Worm (Caenorhabditis elegans) whole organism, early embryonic: ENCODE results near the gene Y73F4A.3.

Source experiments
- B0310.2 ChIP-seq: sonication (generic microtip); optimal IDR thresholded peaks from 2 replicates; lab custom pipeline; 2016; ENCODE audit warnings: mild to moderate bottlenecking, missing genetic modification characterization, missing compliant biosample characterization
- F13C5.2 ChIP-seq: sonication (generic microtip); optimal IDR thresholded peaks from 2 replicates; lab custom pipeline; 2017; ENCODE audit warnings: mild to moderate bottlenecking, missing genetic modification characterization, inconsistent platforms, missing compliant biosample characterization
- aly-1 ChIP-seq: sonication (generic microtip); optimal IDR thresholded peaks from 2 replicates; lab custom pipeline; 2016; ENCODE audit warnings: missing genetic modification characterization, missing compliant biosample characterization
- ama-1 ChIP-seq: fragments of 150-350 bp; optimal IDR thresholded peaks from 2 replicates; lab custom pipeline; 2014
- ceh-13 ChIP-seq: fragments of 200-800 bp; sonication (Bioruptor generic); optimal IDR thresholded peaks from 2 replicates; lab custom pipeline; 2018; ENCODE audit warnings: mild to moderate bottlenecking, missing genetic modification characterization, missing compliant biosample characterization
- ceh-36 ChIP-seq: sonication (generic microtip); optimal IDR thresholded peaks from 2 replicates; lab custom pipeline; 2016; ENCODE audit warnings: missing genetic modification characterization, inconsistent platforms, missing compliant biosample characterization
- ets-7 ChIP-seq: sonication (generic microtip); optimal IDR thresholded peaks from 2 replicates; lab custom pipeline; 2016; ENCODE audit warnings: missing genotype, missing genetic modification characterization, missing compliant biosample characterization
- flt-1 ChIP-seq: fragments of 200-800 bp; sonication (Bioruptor generic); IDR thresholded peaks from 2 replicates; pipeline ENCODE4 v1.3.6; 2022; ENCODE audit warnings: missing genetic modification characterization, missing compliant biosample characterization
- hmbx-1 ChIP-seq: sonication (generic microtip); optimal IDR thresholded peaks from 2 replicates; lab custom pipeline; 2016; ENCODE audit warnings: mild to moderate bottlenecking, missing genetic modification characterization, missing compliant biosample characterization
- hmg-4 ChIP-seq: fragments of 200-800 bp; sonication (Bioruptor generic); optimal IDR thresholded peaks from 2 replicates; lab custom pipeline; 2018; ENCODE audit warnings: mild to moderate bottlenecking, missing genetic modification characterization, missing compliant biosample characterization
- hnd-1 ChIP-seq: sonication (generic microtip); optimal IDR thresholded peaks from 2 replicates; lab custom pipeline; 2016; ENCODE audit warnings: missing genetic modification characterization, missing compliant biosample characterization
- pes-1 ChIP-seq: fragments of 200-800 bp; sonication (Bioruptor generic); IDR thresholded peaks from 2 replicates; pipeline ENCODE4 v1.3.6; 2022; ENCODE audit warnings: missing genetic modification reagents, missing genetic modification characterization, missing compliant biosample characterization
- scrt-1 ChIP-seq: fragments of 200-800 bp; sonication (Bioruptor generic); IDR thresholded peaks from 2 replicates; pipeline ENCODE4 v1.3.6; 2022; ENCODE audit warnings: missing genetic modification characterization, missing compliant biosample characterization
- sea-1 ChIP-seq: fragments of 200-800 bp; sonication (Bioruptor generic); conservative IDR thresholded peaks from 2 replicates; pipeline ENCODE4 v1.3.6; 2022; ENCODE audit warnings: missing genetic modification characterization, missing compliant biosample characterization
- tbx-11 ChIP-seq: fragments of 200-800 bp; sonication (Bioruptor generic); IDR thresholded peaks from 2 replicates; pipeline ENCODE4 v1.3.6; 2022; ENCODE audit warnings: missing genetic modification characterization, missing compliant biosample characterization
- tbx-37 ChIP-seq: fragments of 200-800 bp; sonication (Bioruptor generic); conservative IDR thresholded peaks from 2 replicates; pipeline ENCODE4 v1.3.6; 2022; ENCODE audit warnings: missing genetic modification reagents, missing genetic modification characterization, missing compliant biosample characterization
- tra-4 ChIP-seq: sonication (generic microtip); optimal IDR thresholded peaks from 2 replicates; lab custom pipeline; 2017; ENCODE audit warnings: missing genetic modification characterization, missing compliant biosample characterization

The Y73F4A.3 gene

DNA sequence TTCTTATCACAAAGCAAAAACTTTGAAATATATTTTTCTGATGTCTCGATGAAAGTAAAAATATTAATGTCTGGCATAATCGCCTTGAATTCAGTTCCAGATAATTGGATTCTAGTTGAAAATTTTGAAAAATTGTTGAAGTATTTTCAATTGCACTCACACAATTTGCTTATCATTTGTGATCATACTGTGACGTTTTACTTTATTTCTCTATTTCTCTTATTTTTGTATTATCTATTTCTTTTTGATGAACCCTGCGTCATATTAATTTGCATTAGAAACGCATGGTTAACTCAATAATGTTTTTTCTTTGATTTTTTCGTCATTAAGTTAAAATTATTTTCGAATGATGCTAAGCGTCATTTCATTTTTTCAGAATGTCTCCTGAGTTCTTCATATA, 30.0 kb downstream of the Y73F4A.3 start, which contains the start of gene C53D6.11:
C53D6.11 (plus strand) TSS at position 328 of the 400 bp plus-strand sequence.
- no peak for TF ChIP-seq hmg-4 (GFP tag; lab: Kevin White, UChicago)
- TF ChIP-seq tbx-11 (GFP tag; lab: Robert Waterston, UW): no peak
- no peak for TF ChIP-seq scrt-1
- TF ChIP-seq ama-1 (lab: Kevin White, UChicago): no peak
- TF ChIP-seq hmbx-1 (tag; lab: Kevin White, UChicago): no peak
- no peak for TF ChIP-seq ets-7 (tag; lab: Kevin White, UChicago)
- no peak for TF ChIP-seq ceh-36 (tag; lab: Kevin White, UChicago)
- no peak for TF ChIP-seq ceh-13 (GFP tag; lab: Kevin White, UChicago)
- TF ChIP-seq B0310.2 (tag; lab: Kevin White, UChicago): no peak
- TF ChIP-seq sea-1 (GFP tag; lab: Robert Waterston, UW): no peak
- TF ChIP-seq flt-1 (GFP tag; lab: Robert Waterston, UW): no peak
- TF ChIP-seq tra-4 (tag; lab: Kevin White, UChicago): no peak
- TF ChIP-seq pes-1 (GFP tag; lab: Robert Waterston, UW): no peak

DNA sequence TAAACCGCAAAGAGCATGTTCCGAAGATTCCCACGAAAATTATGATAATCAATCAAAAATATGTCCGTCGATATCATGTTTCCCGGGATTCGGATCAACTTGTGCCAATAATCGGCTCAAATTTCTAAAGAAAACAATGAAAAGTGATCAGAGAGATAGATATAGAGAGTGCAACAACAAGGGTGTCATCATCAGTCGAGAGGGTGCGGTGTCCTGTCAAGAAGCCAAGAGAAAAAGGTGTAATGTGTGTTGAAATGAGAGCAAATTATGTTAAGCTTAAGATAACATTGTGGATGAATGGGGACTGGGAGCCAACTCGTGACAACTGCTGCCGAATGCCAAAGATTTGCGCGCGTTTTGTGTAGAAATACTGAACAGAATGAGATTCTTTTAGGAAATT, 32.3 kb downstream of the Y73F4A.3 start:
- TF ChIP-seq tbx-37 (GFP tag; lab: Robert Waterston, UW): no peak

DNA sequence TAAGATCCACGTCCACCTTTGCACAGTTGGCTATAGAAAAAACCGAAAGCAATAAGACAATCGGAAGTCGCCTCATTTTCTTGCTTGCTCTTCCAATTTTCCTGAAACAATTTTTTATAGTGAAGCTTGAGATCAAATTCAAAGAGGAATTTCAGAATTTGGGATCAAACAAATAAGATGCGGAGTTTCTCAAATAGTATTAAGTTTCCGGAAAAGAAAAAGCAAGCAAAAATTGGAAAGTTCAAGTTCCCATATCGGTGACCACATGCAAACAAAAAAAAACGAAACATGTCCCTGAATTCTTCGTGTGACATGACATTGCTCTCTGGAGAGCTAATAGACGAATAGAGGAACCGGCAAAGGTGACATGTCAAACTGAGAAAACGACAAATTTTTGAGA, 35.0 kb downstream of the Y73F4A.3 start, which contains the start of gene unc-129:
unc-129 (minus strand) TSS at position 101 of the 400 bp plus-strand sequence.
- TF ChIP-seq tbx-11 (GFP tag; lab: Robert Waterston, UW) (no peak), hnd-1 (tag; lab: Kevin White, UChicago) (no peak), pes-1 (GFP tag; lab: Robert Waterston, UW) (no peak), tbx-37 (GFP tag; lab: Robert Waterston, UW) (no peak), ceh-13 (GFP tag; lab: Kevin White, UChicago) (no peak), ama-1 (lab: Kevin White, UChicago) (no peak), scrt-1 (no peak), sea-1 (GFP tag; lab: Robert Waterston, UW) (no peak), aly-1 (no peak), flt-1 (GFP tag; lab: Robert Waterston, UW) (no peak), B0310.2 (tag; lab: Kevin White, UChicago) (no peak), ceh-36 (tag; lab: Kevin White, UChicago) (no peak), F13C5.2 (tag; lab: Kevin White, UChicago) (no peak), hmbx-1 (tag; lab: Kevin White, UChicago) (no peak), ets-7 (tag; lab: Kevin White, UChicago) (no peak), tra-4 (tag; lab: Kevin White, UChicago) (no peak), hmg-4 (GFP tag; lab: Kevin White, UChicago) (no peak)

DNA sequence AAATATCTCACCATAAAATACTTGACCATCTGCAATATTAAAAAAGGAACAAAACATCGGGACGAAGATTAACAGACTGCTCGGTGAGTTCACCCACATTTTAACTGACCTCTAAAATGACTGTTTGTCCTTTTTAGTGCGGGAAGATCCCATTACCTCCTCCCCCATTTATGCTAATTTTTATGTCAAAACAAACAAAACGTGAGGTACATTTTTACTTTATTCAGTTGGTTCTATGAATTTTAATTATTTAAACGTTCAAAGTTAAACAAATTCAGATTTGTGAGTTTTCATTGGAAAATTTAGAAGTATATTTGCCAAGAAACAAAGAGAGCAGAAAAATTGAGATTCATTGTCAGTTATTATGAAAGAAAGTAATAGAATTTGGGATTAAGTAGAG, 37.7 kb downstream of the Y73F4A.3 start, which contains the start of gene C53D6.8:
C53D6.8 (minus strand) TSS at position 101 of the 400 bp plus-strand sequence.
- TF ChIP-seq ama-1 (lab: Kevin White, UChicago) (no peak), scrt-1 (no peak), ets-7 (tag; lab: Kevin White, UChicago) (no peak), tbx-11 (GFP tag; lab: Robert Waterston, UW) (no peak), ceh-36 (tag; lab: Kevin White, UChicago) (no peak)

DNA sequence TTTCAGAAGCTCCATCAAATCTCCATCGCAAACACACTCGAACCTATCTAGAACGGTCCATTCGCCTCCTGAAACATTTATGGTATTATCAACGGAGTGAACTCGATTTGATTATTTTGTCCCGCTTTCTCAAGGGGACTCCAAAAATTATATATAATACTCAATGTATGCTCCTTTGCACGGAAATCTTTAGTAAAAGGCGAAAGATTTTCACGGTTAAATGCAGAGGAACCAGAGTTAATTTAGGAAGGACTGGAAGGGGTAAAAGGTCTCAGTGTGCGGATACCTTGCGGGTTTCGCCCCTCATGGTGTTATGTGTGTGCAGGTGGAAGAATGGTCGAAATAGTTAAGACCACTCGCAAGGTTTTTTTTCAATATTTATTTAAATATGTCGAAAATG, 39.1 kb downstream of the Y73F4A.3 start:
- no peak for TF ChIP-seq scrt-1
- TF ChIP-seq tra-4 (tag; lab: Kevin White, UChicago): no peak
- TF ChIP-seq pes-1 (GFP tag; lab: Robert Waterston, UW): no peak
- TF ChIP-seq sea-1 (GFP tag; lab: Robert Waterston, UW): no peak
- TF ChIP-seq B0310.2 (tag; lab: Kevin White, UChicago): no peak
- TF ChIP-seq ceh-36 (tag; lab: Kevin White, UChicago): no peak
- no peak for TF ChIP-seq ceh-13 (GFP tag; lab: Kevin White, UChicago)
- no peak for TF ChIP-seq ama-1 (lab: Kevin White, UChicago)

DNA sequence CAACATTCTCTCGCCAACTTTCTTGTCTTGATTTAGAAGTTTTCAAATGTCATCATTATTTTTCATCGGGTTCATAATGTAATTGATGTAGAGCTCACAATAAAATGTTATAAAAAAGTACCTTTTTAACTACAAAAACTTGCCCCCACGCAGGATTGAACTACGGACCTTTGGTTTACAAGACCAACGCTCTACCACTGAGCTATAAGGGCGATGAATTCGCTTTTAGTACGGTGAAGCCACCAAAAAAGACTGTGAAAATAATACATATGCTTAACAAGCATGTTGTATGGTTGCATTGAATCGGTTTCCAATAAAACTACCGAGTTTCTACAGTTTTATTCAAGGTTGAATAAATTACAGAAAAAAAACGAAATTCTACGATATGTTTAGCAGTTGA, 39.6 kb downstream of the Y73F4A.3 start:
- TF ChIP-seq ceh-13 (GFP tag; lab: Kevin White, UChicago): no peak
- TF ChIP-seq tra-4 (tag; lab: Kevin White, UChicago): no peak
- TF ChIP-seq B0310.2 (tag; lab: Kevin White, UChicago): no peak
- no peak for TF ChIP-seq sea-1 (GFP tag; lab: Robert Waterston, UW)
- TF ChIP-seq aly-1: no peak
- no peak for TF ChIP-seq tbx-37 (GFP tag; lab: Robert Waterston, UW)
- no peak for TF ChIP-seq flt-1 (GFP tag; lab: Robert Waterston, UW)
- TF ChIP-seq hnd-1 (tag; lab: Kevin White, UChicago): no peak
- no peak for TF ChIP-seq ets-7 (tag; lab: Kevin White, UChicago)
- TF ChIP-seq pes-1 (GFP tag; lab: Robert Waterston, UW): no peak
- TF ChIP-seq scrt-1: no peak
- TF ChIP-seq ama-1 (lab: Kevin White, UChicago): no peak

DNA sequence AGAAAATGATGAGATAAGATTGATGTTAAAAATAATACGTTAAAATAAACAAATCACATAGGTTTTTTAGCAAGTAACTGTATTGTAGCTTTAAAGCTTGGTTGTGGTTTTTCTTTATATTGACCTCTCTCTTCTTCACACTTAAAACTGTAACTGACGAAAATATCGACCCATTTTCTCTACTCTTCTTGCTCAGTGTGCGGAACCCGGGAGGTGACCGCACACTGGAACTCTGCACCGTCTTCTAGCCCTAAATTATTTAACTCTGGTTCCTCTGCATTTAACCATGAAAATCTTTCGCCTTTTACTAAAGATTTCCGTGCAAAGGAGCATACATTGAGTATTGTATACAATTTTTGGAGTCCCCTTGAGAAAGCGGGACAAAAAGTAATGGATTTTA, 45.8 kb downstream of the Y73F4A.3 start:
- TF ChIP-seq tbx-37 (GFP tag; lab: Robert Waterston, UW) (no peak), ama-1 (lab: Kevin White, UChicago) (no peak), hmg-4 (GFP tag; lab: Kevin White, UChicago) (no peak), scrt-1 (no peak), ets-7 (tag; lab: Kevin White, UChicago) (no peak), flt-1 (GFP tag; lab: Robert Waterston, UW) (no peak), hmbx-1 (tag; lab: Kevin White, UChicago) (no peak), ceh-13 (GFP tag; lab: Kevin White, UChicago) (no peak), hnd-1 (tag; lab: Kevin White, UChicago) (no peak), tra-4 (tag; lab: Kevin White, UChicago) (no peak), B0310.2 (tag; lab: Kevin White, UChicago) (no peak), tbx-11 (GFP tag; lab: Robert Waterston, UW) (no peak), sea-1 (GFP tag; lab: Robert Waterston, UW) (no peak), F13C5.2 (tag; lab: Kevin White, UChicago) (no peak)
